Worm (Caenorhabditis elegans) whole organism, mixed stage, embryonic: Measurements from ENCODE around the gene T25B9.12.

Source experiments
- bed-3 ChIP-seq: fragments of 200-800 bp; sonication (Bioruptor generic); optimal IDR thresholded peaks from 3 replicates; lab custom pipeline; 2018; ENCODE audit warnings: mild to moderate bottlenecking, missing genetic modification characterization, moderate library complexity, missing compliant biosample characterization
- blmp-1 ChIP-seq: fragments of 150-350 bp; optimal IDR thresholded peaks from 2 replicates; lab custom pipeline; 2014; ENCODE audit warnings: missing biosample characterization, missing genetic modification characterization
- ceh-39 ChIP-seq: fragments of 150-350 bp; optimal IDR thresholded peaks from 2 replicates; lab custom pipeline; 2014; ENCODE audit warnings: missing biosample characterization, missing genetic modification characterization
- ceh-43 ChIP-seq: fragments of 200-800 bp; sonication (Bioruptor generic); optimal IDR thresholded peaks from 2 replicates; lab custom pipeline; 2018; ENCODE audit warnings: mild to moderate bottlenecking, missing genetic modification characterization, moderate library complexity, missing compliant biosample characterization
- ceh-83 ChIP-seq: fragments of 200-800 bp; sonication (Bioruptor generic); optimal IDR thresholded peaks from 2 replicates; lab custom pipeline; 2018; ENCODE audit warnings: mild to moderate bottlenecking, missing genetic modification characterization, missing compliant biosample characterization
- ces-1 ChIP-seq: fragments of 150-350 bp; optimal IDR thresholded peaks from 2 replicates; lab custom pipeline; 2014; ENCODE audit warnings: missing biosample characterization, missing genetic modification reagents, missing genetic modification characterization
- cnd-1 ChIP-seq: fragments of 200-800 bp; sonication (Bioruptor generic); optimal IDR thresholded peaks from 2 replicates; lab custom pipeline; 2018; ENCODE audit warnings: mild to moderate bottlenecking, missing genetic modification characterization, missing compliant biosample characterization
- drap-1 ChIP-seq: fragments of 200-800 bp; sonication (Bioruptor generic); optimal IDR thresholded peaks from 3 replicates; lab custom pipeline; 2018; ENCODE audit warnings: mild to moderate bottlenecking, missing genetic modification characterization, missing compliant biosample characterization
- elt-3 ChIP-seq: fragments of 150-350 bp; optimal IDR thresholded peaks from 2 replicates; lab custom pipeline; 2014; ENCODE audit warnings: missing biosample characterization, missing genetic modification characterization
- ham-2 ChIP-seq: fragments of 200-800 bp; sonication (Bioruptor generic); optimal IDR thresholded peaks from 2 replicates; lab custom pipeline; 2018; ENCODE audit warnings: mild to moderate bottlenecking, missing genetic modification characterization, missing compliant biosample characterization
- hlh-1 ChIP-seq: fragments of 150-350 bp; optimal IDR thresholded peaks from 2 replicates; lab custom pipeline; 2014; ENCODE audit warnings: missing biosample characterization, missing genetic modification reagents, missing genetic modification characterization
- lin-13 ChIP-seq: fragments of 150-350 bp; optimal IDR thresholded peaks from 2 replicates; lab custom pipeline; 2014; ENCODE audit warnings: missing biosample characterization, missing genetic modification characterization
- lin-32 ChIP-seq: fragments of 200-800 bp; sonication (Bioruptor generic); optimal IDR thresholded peaks from 2 replicates; lab custom pipeline; 2018; ENCODE audit warnings: mild to moderate bottlenecking, missing genetic modification characterization, missing compliant biosample characterization
- mab-5 ChIP-seq: fragments of 150-350 bp; optimal IDR thresholded peaks from 2 replicates; lab custom pipeline; 2014; ENCODE audit warnings: missing biosample characterization, missing genetic modification characterization
- mep-1 ChIP-seq: fragments of 150-350 bp; optimal IDR thresholded peaks from 2 replicates; lab custom pipeline; 2017; ENCODE audit warnings: missing biosample characterization, missing genetic modification reagents, missing genetic modification characterization, inconsistent platforms
- mls-2 ChIP-seq: sonication (generic microtip); optimal IDR thresholded peaks from 2 replicates; lab custom pipeline; 2016; ENCODE audit warnings: mild to moderate bottlenecking, missing genetic modification characterization, moderate library complexity, missing compliant biosample characterization
- nhr-2 ChIP-seq: fragments of 150-350 bp; optimal IDR thresholded peaks from 2 replicates; lab custom pipeline; 2014; ENCODE audit warnings: missing biosample characterization, missing genetic modification characterization
- nhr-237 ChIP-seq: fragments of 150-350 bp; optimal IDR thresholded peaks from 2 replicates; lab custom pipeline; 2014; ENCODE audit warnings: missing biosample characterization, missing genetic modification characterization
- nhr-28 ChIP-seq: fragments of 150-350 bp; optimal IDR thresholded peaks from 2 replicates; lab custom pipeline; 2014; ENCODE audit warnings: missing biosample characterization, missing genetic modification characterization
- nhr-76 ChIP-seq: sonication (generic microtip); optimal IDR thresholded peaks from 2 replicates; lab custom pipeline; 2017; ENCODE audit warnings: missing biosample characterization, missing genetic modification characterization
- pha-4 ChIP-seq: fragments of 150-350 bp; optimal IDR thresholded peaks from 2 replicates; lab custom pipeline; 2018; ENCODE audit warnings: missing biosample characterization, missing genetic modification reagents, missing genetic modification characterization
- snpc-4 ChIP-seq: fragments of 150-350 bp; optimal IDR thresholded peaks from 2 replicates; lab custom pipeline; 2014; ENCODE audit warnings: missing biosample characterization, missing genetic modification characterization
- sptf-1 ChIP-seq: sonication (generic microtip); optimal IDR thresholded peaks from 2 replicates; lab custom pipeline; 2017; ENCODE audit warnings: mild to moderate bottlenecking, missing genetic modification characterization, moderate library complexity, missing compliant biosample characterization
- tbx-8 ChIP-seq: fragments of 200-800 bp; sonication (Bioruptor generic); optimal IDR thresholded peaks from 2 replicates; lab custom pipeline; 2018; ENCODE audit warnings: mild to moderate bottlenecking, missing genetic modification characterization, moderate library complexity, missing compliant biosample characterization
- unc-120 ChIP-seq: sonication (generic microtip); optimal IDR thresholded peaks from 2 replicates; lab custom pipeline; 2017; ENCODE audit warnings: missing genetic modification characterization, missing compliant biosample characterization; ENCODE audit not compliant: poor library complexity, severe bottlenecking
- unc-39 ChIP-seq: fragments of 150-350 bp; optimal IDR thresholded peaks from 2 replicates; lab custom pipeline; 2014; ENCODE audit warnings: missing biosample characterization, missing genetic modification characterization
- unc-62 ChIP-seq: fragments of 150-350 bp; optimal IDR thresholded peaks from 2 replicates; lab custom pipeline; 2014; ENCODE audit warnings: missing biosample characterization, missing genetic modification reagents, missing genetic modification characterization
- zip-8 ChIP-seq: fragments of 150-350 bp; optimal IDR thresholded peaks from 2 replicates; lab custom pipeline; 2014; ENCODE audit warnings: missing biosample characterization, missing genetic modification characterization

The T25B9.12 gene

ce11 chrIV:10768146-10768636, 3.0 kb downstream of the T25B9.12 start, which contains the start of gene T25B9.8:
Gene T25B9.8, minus strand, starts transcription at chrIV:10768196.
- TF ChIP-seq ces-1 (GFP tag; lab: Kevin White, UChicago) (peak; percentile 44), ceh-43 (GFP tag; lab: Kevin White, UChicago) (no peak)

ce11 chrIV:10769353-10769752, 4.2 kb downstream of the T25B9.12 start, which contains the start of gene T25B9.9:
Gene T25B9.9, plus strand, starts transcription at chrIV:10769653.
- TF ChIP-seq ces-1 (GFP tag; lab: Kevin White, UChicago) (no peak), unc-120 (tag; lab: Kevin White, UChicago) (no peak), pha-4 (tag; lab: Kevin White, UChicago) (no peak), ham-2 (GFP tag; lab: Kevin White, UChicago) (no peak), lin-32 (GFP tag; lab: Kevin White, UChicago) (no peak)
- TF ChIP-seq, all 35 proteins: peak for 0

ce11 chrIV:10771296-10771695, 6.1 kb downstream of the T25B9.12 start:
- TF ChIP-seq blmp-1 (tag; lab: Kevin White, UChicago) = no peak
- TF ChIP-seq ceh-43 (GFP tag; lab: Kevin White, UChicago) = no peak
- TF ChIP-seq mep-1 (tag; lab: Kevin White, UChicago) = no peak
- TF ChIP-seq unc-62 = no peak
- no peak for TF ChIP-seq hlh-1 (tag; lab: Kevin White, UChicago)
- no peak for TF ChIP-seq elt-3 (tag; lab: Kevin White, UChicago)
- TF ChIP-seq ceh-83 = no peak
- TF ChIP-seq drap-1 (GFP tag; lab: Kevin White, UChicago) = no peak
- no peak for TF ChIP-seq snpc-4
- no peak for TF ChIP-seq unc-39 (tag; lab: Kevin White, UChicago)
- TF ChIP-seq unc-120 (tag; lab: Kevin White, UChicago) = no peak
- TF ChIP-seq ceh-39 = no peak
- TF ChIP-seq lin-32 (GFP tag; lab: Kevin White, UChicago) = no peak
- TF ChIP-seq mab-5 (tag; lab: Kevin White, UChicago) = no peak
- TF ChIP-seq ces-1 (GFP tag; lab: Kevin White, UChicago) = no peak
- no peak for TF ChIP-seq bed-3 (GFP tag; lab: Kevin White, UChicago)
- TF ChIP-seq nhr-76 = no peak

- no peak for TF ChIP-seq zip-8 (tag; lab: Kevin White, UChicago)
- no peak for TF ChIP-seq unc-120 (tag; lab: Kevin White, UChicago)
- TF ChIP-seq sptf-1 = no peak
- TF ChIP-seq elt-3 (tag; lab: Kevin White, UChicago) = no peak
- no peak for TF ChIP-seq nhr-28 (tag; lab: Kevin White, UChicago)
- no peak for TF ChIP-seq mab-5 (tag; lab: Kevin White, UChicago)
Measured at ce11 chrIV:10773811-10774210, 8.7 kb downstream of the T25B9.12 start, which contains the start of gene inpp-1. Gene inpp-1, minus strand, starts transcription at chrIV:10773911.

ce11 chrIV:10777076-10777475, 11.9 kb downstream of the T25B9.12 start:
- no peak for TF ChIP-seq pha-4 (tag; lab: Kevin White, UChicago)
- TF ChIP-seq mab-5 (tag; lab: Kevin White, UChicago) = no peak
- TF ChIP-seq nhr-237 (tag; lab: Kevin White, UChicago) = no peak

ce11 chrIV:10777600-10777999, 12.4 kb downstream of the T25B9.12 start:
- peak; percentile 99 for TF ChIP-seq zip-8 (tag; lab: Kevin White, UChicago)
- TF ChIP-seq mep-1 (tag; lab: Kevin White, UChicago) = no peak
- TF ChIP-seq tbx-8 = no peak
- TF ChIP-seq mls-2 (tag; lab: Kevin White, UChicago) = no peak
- no peak for TF ChIP-seq drap-1 (GFP tag; lab: Kevin White, UChicago)
- TF ChIP-seq, all 35 proteins: peak for 1

- TF ChIP-seq sptf-1 (no peak), ceh-83 (no peak), unc-62 (no peak), lin-13 (no peak), nhr-2 (tag; lab: Kevin White, UChicago) (no peak), pha-4 (tag; lab: Kevin White, UChicago) (no peak), ceh-39 (no peak), hlh-1 (tag; lab: Kevin White, UChicago) (no peak), cnd-1 (tag; lab: Kevin White, UChicago) (no peak)
- TF ChIP-seq, all 35 proteins: peak for 0
Measured at ce11 chrIV:10778582-10778981, 13.4 kb downstream of the T25B9.12 start.
